Worm (Caenorhabditis elegans): ENCODE data around the gene abt-1.

Gene abt-1

ce11 chrIV:10164086-10164485 lies 50.6 kb downstream of the abt-1 start:
- TF ChIP-seq ama-1 (optimal IDR thresholded peaks at IDR 0.05) (no peak), flt-1 (GFP tag; IDR thresholded peaks at IDR 0.05) (no peak), ceh-36 (tag; optimal IDR thresholded peaks at IDR 0.05) (no peak), hmbx-1 (tag; optimal IDR thresholded peaks at IDR 0.05) (no peak), F13C5.2 (tag; optimal IDR thresholded peaks at IDR 0.05) (no peak), hmg-4 (GFP tag; optimal IDR thresholded peaks at IDR 0.05) (no peak), ets-7 (tag; optimal IDR thresholded peaks at IDR 0.05) (no peak), tbx-37 (GFP tag; conservative IDR thresholded peaks at IDR 0.05) (no peak), hnd-1 (tag; optimal IDR thresholded peaks at IDR 0.05) (no peak), B0310.2 (tag; optimal IDR thresholded peaks at IDR 0.05) (no peak), tbx-11 (GFP tag; IDR thresholded peaks at IDR 0.05) (no peak), scrt-1 (GFP tag; IDR thresholded peaks at IDR 0.05) (no peak), sea-1 (GFP tag; conservative IDR thresholded peaks at IDR 0.05) (no peak), tra-4 (tag; optimal IDR thresholded peaks at IDR 0.05) (no peak), ceh-13 (GFP tag; optimal IDR thresholded peaks at IDR 0.05) (no peak), pes-1 (GFP tag; IDR thresholded peaks at IDR 0.05) (no peak), aly-1 (tag; optimal IDR thresholded peaks at IDR 0.05) (no peak)

DNA sequence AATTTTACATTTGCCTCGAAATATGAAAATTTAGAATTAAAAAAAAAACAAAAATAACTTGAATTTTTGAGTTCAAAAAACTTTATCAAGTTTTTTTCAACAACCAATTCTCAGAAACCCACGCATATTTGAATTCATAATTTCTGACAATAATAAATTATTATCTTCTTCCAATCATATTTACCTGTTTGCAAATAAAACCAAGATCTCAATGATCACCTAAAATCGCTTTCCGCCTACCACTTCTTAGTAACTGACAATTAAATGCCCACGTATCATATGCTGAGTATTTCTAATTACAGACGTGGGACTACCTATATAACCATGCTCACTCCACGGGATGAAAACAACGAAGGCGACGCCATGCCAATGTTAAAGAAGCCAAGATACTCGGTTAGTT lies 53.0 kb downstream of the abt-1 start, which contains the start of gene pps-1:
pps-1 (plus strand) TSS at position 301 of the 400 bp plus-strand sequence.
- no peak for TF ChIP-seq aly-1 (tag; optimal IDR thresholded peaks at IDR 0.05)
- no peak for TF ChIP-seq B0310.2 (tag; optimal IDR thresholded peaks at IDR 0.05)
- no peak for TF ChIP-seq hmbx-1 (tag; optimal IDR thresholded peaks at IDR 0.05)
- no peak for TF ChIP-seq ama-1 (optimal IDR thresholded peaks at IDR 0.05)
- TF ChIP-seq ceh-36 (tag; optimal IDR thresholded peaks at IDR 0.05) = no peak

ce11 chrIV:10157489-10158088 lies 57.1 kb downstream of the abt-1 start, which contains the start of gene ttr-53:
TSS of gene ttr-53 (plus strand) at chrIV:10158038.
- TF ChIP-seq scrt-1 (GFP tag; IDR thresholded peaks at IDR 0.05) = no peak
- no peak for TF ChIP-seq ets-7 (tag; optimal IDR thresholded peaks at IDR 0.05)
- no peak for TF ChIP-seq aly-1 (tag; optimal IDR thresholded peaks at IDR 0.05)
- TF ChIP-seq sea-1 (GFP tag; conservative IDR thresholded peaks at IDR 0.05) = no peak

DNA sequence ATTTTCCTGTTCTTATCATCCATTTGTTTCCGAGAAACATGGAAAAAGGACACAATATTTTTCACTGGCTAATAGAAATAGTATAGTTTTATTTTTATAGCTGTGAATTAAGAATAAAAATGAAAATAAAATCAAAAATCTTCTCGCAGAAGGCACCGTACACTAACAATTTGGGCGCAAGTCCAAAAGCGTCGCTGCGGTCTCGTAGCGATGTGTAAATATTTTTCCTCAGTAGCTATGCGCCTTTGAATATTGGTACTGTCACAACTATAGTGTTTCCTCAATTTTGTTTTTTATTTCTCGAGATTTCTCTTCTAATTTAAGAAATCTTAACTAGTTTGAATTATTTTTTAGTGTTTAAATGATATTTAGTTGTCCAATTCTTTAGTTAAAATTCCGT lies 57.7 kb downstream of the abt-1 start:
- TF ChIP-seq ceh-36 (tag; optimal IDR thresholded peaks at IDR 0.05) (no peak), tra-4 (tag; optimal IDR thresholded peaks at IDR 0.05) (no peak), aly-1 (tag; optimal IDR thresholded peaks at IDR 0.05) (no peak), tbx-11 (GFP tag; IDR thresholded peaks at IDR 0.05) (no peak), ceh-13 (GFP tag; optimal IDR thresholded peaks at IDR 0.05) (no peak), pes-1 (GFP tag; IDR thresholded peaks at IDR 0.05) (no peak), sea-1 (GFP tag; conservative IDR thresholded peaks at IDR 0.05) (no peak), hmg-4 (GFP tag; optimal IDR thresholded peaks at IDR 0.05) (no peak), scrt-1 (GFP tag; IDR thresholded peaks at IDR 0.05) (no peak), ama-1 (optimal IDR thresholded peaks at IDR 0.05) (no peak), hmbx-1 (tag; optimal IDR thresholded peaks at IDR 0.05) (no peak), tbx-37 (GFP tag; conservative IDR thresholded peaks at IDR 0.05) (no peak), ets-7 (tag; optimal IDR thresholded peaks at IDR 0.05) (no peak), hnd-1 (tag; optimal IDR thresholded peaks at IDR 0.05) (no peak), B0310.2 (tag; optimal IDR thresholded peaks at IDR 0.05) (no peak)

Data from whole organism, early embryonic.